Worm (Caenorhabditis elegans): ENCODE measurements around the gene tat-1.

DNA sequence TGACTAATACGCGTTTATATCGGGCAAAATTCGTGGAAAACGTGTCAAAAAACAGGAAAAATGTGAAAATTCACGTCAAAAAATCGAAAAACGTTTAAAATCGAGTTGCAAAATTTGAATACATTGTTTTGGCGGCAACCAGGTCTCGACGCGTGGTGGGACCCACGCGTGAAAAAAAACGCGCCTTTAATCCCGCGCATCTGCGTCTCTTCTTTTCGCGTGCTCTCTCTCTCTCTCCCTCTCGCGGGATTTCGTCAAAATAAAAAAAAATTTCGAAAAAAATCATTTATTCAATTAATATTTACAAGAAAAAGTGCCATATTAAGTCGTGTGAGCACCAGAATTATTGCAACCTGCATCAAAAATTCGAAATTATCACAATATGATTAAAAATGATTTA, 31.8 kb upstream of the tat-1 start, which contains the start of gene ani-1:
- TF ChIP-seq nhr-76 (tag; optimal IDR thresholded peaks at IDR 0.05) (no peak), egl-27 (tag; optimal IDR thresholded peaks at IDR 0.05) (no peak), ceh-16 (tag; optimal IDR thresholded peaks at IDR 0.05) (no peak), lin-15B (tag; optimal IDR thresholded peaks at IDR 0.05) (peak; percentile 81)

All from whole organism, L3 larva.